Worm (Caenorhabditis elegans): ENCODE results near the gene Y62H9A.10.

DNA sequence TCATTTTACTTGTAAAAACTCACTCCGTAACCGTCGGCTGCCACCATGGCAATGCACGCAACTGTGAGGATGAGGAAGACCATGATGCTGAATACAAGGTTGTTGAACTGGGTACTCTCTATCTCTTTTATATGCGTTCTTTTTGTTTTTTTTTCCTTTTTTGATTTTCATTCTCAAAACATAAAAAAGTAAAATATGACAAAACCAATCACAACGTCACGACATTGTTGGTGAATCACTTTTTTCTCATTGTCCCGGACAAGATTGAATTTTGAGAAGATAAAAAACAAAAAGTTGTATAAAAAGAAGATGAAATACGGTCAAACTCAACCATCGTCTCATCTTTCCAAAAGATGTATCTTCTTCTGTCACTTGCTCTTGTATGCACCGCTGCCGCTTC lies 19.8 kb downstream of the Y62H9A.10 start, which contains the start of the genes Y62H9A.5 and ule-5:
- TF ChIP-seq C04F5.9 (tag; optimal IDR thresholded peaks at IDR 0.05) (no peak), unc-62 (GFP tag; optimal IDR thresholded peaks at IDR 0.05) (no peak), nhr-20 (tag; optimal IDR thresholded peaks at IDR 0.05) (no peak), ama-1 (optimal IDR thresholded peaks at IDR 0.05) (no peak), nhr-12 (tag; optimal IDR thresholded peaks at IDR 0.05) (no peak), ceh-82 (tag; optimal IDR thresholded peaks at IDR 0.05) (no peak), dsc-1 (tag; optimal IDR thresholded peaks at IDR 0.05) (no peak), nhr-237 (tag; optimal IDR thresholded peaks at IDR 0.05) (no peak), nhr-11 (tag; optimal IDR thresholded peaks at IDR 0.05) (no peak), aly-2 (tag; optimal IDR thresholded peaks at IDR 0.05) (no peak), unc-98 (GFP tag; IDR thresholded peaks at IDR 0.05) (no peak)

All from whole organism, L1 larva.